Worm (Caenorhabditis elegans): Measurements from ENCODE around the gene K01A11.1.
A peak's percentile ranks its signal among the peaks of the same experiment; 100 is the strongest.
"Not testable (repeated sequence)": the region's sequence is repeated elsewhere in the genome, so short reads cannot be mapped to it uniquely, and the experiment has no call there.

K01A11.1 gene

ce11 chrIII:3460061-3460460, 28.8 kb upstream of the K01A11.1 start, which contains the start of gene C34C12.8 (continued):
- TF ChIP-seq ceh-18 (tag; optimal IDR thresholded peaks at IDR 0.05) (peak; percentile 15), unc-42 (tag; optimal IDR thresholded peaks at IDR 0.05) (peak; percentile 89), ceh-9 (tag; optimal IDR thresholded peaks at IDR 0.05) (no peak), ztf-16 (tag; optimal IDR thresholded peaks at IDR 0.05) (peak; percentile 15), fax-1 (tag; optimal IDR thresholded peaks at IDR 0.05) (peak; percentile 1), unc-55 (GFP tag; optimal IDR thresholded peaks at IDR 0.05) (no peak)

- TF ChIP-seq hlh-13 (GFP tag; optimal IDR thresholded peaks at IDR 0.05) = no peak
- TF ChIP-seq hlh-8 (tag; optimal IDR thresholded peaks at IDR 0.05) = no peak
- TF ChIP-seq pqm-1 (tag; optimal IDR thresholded peaks at IDR 0.05) = peak; percentile 49
- TF ChIP-seq unc-3 (GFP tag; conservative IDR thresholded peaks at IDR 0.05) = no peak
- peak; percentile 32 for TF ChIP-seq unc-3 (tag; optimal IDR thresholded peaks at IDR 0.05)
- peak; percentile 44 for TF ChIP-seq K09A11.1 (tag; optimal IDR thresholded peaks at IDR 0.05; ENCODE audit: insufficient read depth)
- no peak for TF ChIP-seq ceh-2 (tag; optimal IDR thresholded peaks at IDR 0.05)
- no peak for TF ChIP-seq ceh-22 (tag; optimal IDR thresholded peaks at IDR 0.05)
- peak; percentile 21 for TF ChIP-seq madf-2 (tag; optimal IDR thresholded peaks at IDR 0.05)
- TF ChIP-seq gmeb-2 (tag; optimal IDR thresholded peaks at IDR 0.05) = no peak
- peak; percentile 11 for TF ChIP-seq fax-1 (tag; optimal IDR thresholded peaks at IDR 0.05)
- TF ChIP-seq sox-2 (GFP tag; IDR thresholded peaks at IDR 0.05) = peak; percentile 12; the same call in 1 of the 2 replicates
- TF ChIP-seq dve-1 (tag; optimal IDR thresholded peaks at IDR 0.05) = peak; percentile 73
- TF ChIP-seq ceh-14 (tag; optimal IDR thresholded peaks at IDR 0.05) = peak; percentile 79
- TF ChIP-seq C08G9.2 (tag; optimal IDR thresholded peaks at IDR 0.05) = peak; percentile 52
- peak; percentile 44 for TF ChIP-seq unc-86 (tag; optimal IDR thresholded peaks at IDR 0.05)
- TF ChIP-seq ref-2 (tag; optimal IDR thresholded peaks at IDR 0.05) = peak; percentile 83
- peak; percentile 83 for TF ChIP-seq ceh-18 (tag; optimal IDR thresholded peaks at IDR 0.05)
- TF ChIP-seq tbx-2 (tag; optimal IDR thresholded peaks at IDR 0.05) = peak; percentile 64
- no peak for TF ChIP-seq ceh-6 (GFP tag; optimal IDR thresholded peaks at IDR 0.05)
- no peak for TF ChIP-seq pat-9 (tag; optimal IDR thresholded peaks at IDR 0.05)
- peak; percentile 52 for TF ChIP-seq ztf-16 (tag; optimal IDR thresholded peaks at IDR 0.05)
- TF ChIP-seq unc-55 (GFP tag; optimal IDR thresholded peaks at IDR 0.05) = peak; percentile 50
- TF ChIP-seq nfya-1 (tag; optimal IDR thresholded peaks at IDR 0.05) = peak; percentile 91
- peak; percentile 50 for TF ChIP-seq hlh-30 (tag; optimal IDR thresholded peaks at IDR 0.05; ENCODE audit: insufficient read depth)
- TF ChIP-seq elt-2 (tag; optimal IDR thresholded peaks at IDR 0.05) = peak; percentile 68
- peak; percentile 17 for TF ChIP-seq rnt-1 (tag; optimal IDR thresholded peaks at IDR 0.05)
- peak; percentile 72 for TF ChIP-seq ceh-31 (tag; optimal IDR thresholded peaks at IDR 0.05)
- TF ChIP-seq ets-4 (tag; optimal IDR thresholded peaks at IDR 0.05) = peak; percentile 38
- peak; percentile 53 for TF ChIP-seq ceh-30 (tag; optimal IDR thresholded peaks at IDR 0.05)
- TF ChIP-seq pax-1 (tag; optimal IDR thresholded peaks at IDR 0.05) = peak; percentile 30
- peak; percentile 63 for TF ChIP-seq unc-42 (tag; optimal IDR thresholded peaks at IDR 0.05)
- peak; percentile 78 for TF ChIP-seq ceh-34 (tag; optimal IDR thresholded peaks at IDR 0.05)
Measured at ce11 chrIII:3456226-3456625, 24.9 kb upstream of the K01A11.1 start.

ce11 chrIII:3454045-3454444, 22.8 kb upstream of the K01A11.1 start, which contains the start of gene C34C12.1:
Gene C34C12.1, plus strand, starts transcription at chrIII:3454345.
- not testable (repeated sequence) for TF ChIP-seq fax-1, ceh-31, ceh-18 (tag; optimal IDR thresholded peaks at IDR 0.05)

ce11 chrIII:3453486-3453885, 22.2 kb upstream of the K01A11.1 start, which contains the start of gene C34C12.2:
Gene C34C12.2, plus strand, starts transcription at chrIII:3453786.
- not testable (repeated sequence) for TF ChIP-seq hlh-30 (tag; optimal IDR thresholded peaks at IDR 0.05; ENCODE audit: insufficient read depth); hlh-6 (tag; optimal IDR thresholded peaks at IDR 0.05); ceh-45 (GFP tag; IDR thresholded peaks at IDR 0.05)
